Worm (Caenorhabditis elegans): Measurements from ENCODE around the gene C16E9.2.

C16E9.2 gene

DNA sequence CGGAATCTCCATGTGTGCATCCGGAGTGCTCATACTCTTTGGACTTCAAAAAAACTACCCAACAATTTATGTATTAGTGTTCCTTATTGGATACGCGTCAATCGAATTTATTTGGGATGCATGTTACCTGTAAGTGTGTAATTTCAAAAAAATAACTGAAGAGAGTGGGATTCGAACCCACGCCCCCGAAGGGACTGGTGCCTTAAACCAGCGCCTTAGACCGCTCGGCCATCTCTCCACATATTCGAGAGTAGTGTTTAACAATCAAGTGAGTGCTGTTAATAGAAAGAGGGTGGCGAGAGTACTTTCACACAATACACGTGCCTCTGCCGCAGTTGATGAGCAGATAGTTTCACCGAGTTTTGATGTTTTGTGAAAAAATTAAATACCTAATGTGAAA is 32.6 kb upstream of the C16E9.2 start (continued):
- TF ChIP-seq hlh-17 (GFP tag; optimal IDR thresholded peaks at IDR 0.05; ENCODE audit: borderline replicate concordance) = no peak
- TF ChIP-seq mdl-1 (tag; optimal IDR thresholded peaks at IDR 0.05) = peak in 1 of 2 experiments; percentile 76
- TF ChIP-seq Y116A8C.19 (tag; optimal IDR thresholded peaks at IDR 0.05; ENCODE audit: borderline replicate concordance) = no peak
- TF ChIP-seq mef-2 (tag; optimal IDR thresholded peaks at IDR 0.05) = no peak
- TF ChIP-seq sptf-1 (tag; optimal IDR thresholded peaks at IDR 0.05) = no peak
- TF ChIP-seq mab-9 (GFP tag; IDR thresholded peaks at IDR 0.05) = peak; percentile 46; the same call in 1 of the 2 replicates
- TF ChIP-seq sox-4 (tag; optimal IDR thresholded peaks at IDR 0.05) = no peak
- peak; percentile 31 for TF ChIP-seq fos-1 (tag; optimal IDR thresholded peaks at IDR 0.05)
- no peak for TF ChIP-seq jun-1 (tag; optimal IDR thresholded peaks at IDR 0.05)
- TF ChIP-seq C04F5.9 (tag; optimal IDR thresholded peaks at IDR 0.05) = no peak
- TF ChIP-seq efl-3 (GFP tag; optimal IDR thresholded peaks at IDR 0.05) = no peak
- no peak for TF ChIP-seq nhr-84 (tag; optimal IDR thresholded peaks at IDR 0.05)
- TF ChIP-seq irx-1 (tag; optimal IDR thresholded peaks at IDR 0.05) = no peak
- TF ChIP-seq zag-1 (tag; optimal IDR thresholded peaks at IDR 0.05) = no peak
- TF ChIP-seq efl-1 (optimal IDR thresholded peaks at IDR 0.05) = peak; percentile 5 to 20
- peak in 1 of 2 experiments; percentile 90 for TF ChIP-seq efl-1 (GFP tag; optimal IDR thresholded peaks at IDR 0.05 in 1 of 2)
- peak; percentile 30 for TF ChIP-seq fkh-8 (tag; optimal IDR thresholded peaks at IDR 0.05)
- TF ChIP-seq lsy-2 (tag; optimal IDR thresholded peaks at IDR 0.05) = peak; percentile 16 to 58
- no peak for TF ChIP-seq sup-37 (GFP tag; optimal IDR thresholded peaks at IDR 0.05)
- TF ChIP-seq ceh-82 (tag; optimal IDR thresholded peaks at IDR 0.05) = peak in 2 of 3 experiments; percentile 3 to 43
- no peak for TF ChIP-seq ztf-4 (tag; optimal IDR thresholded peaks at IDR 0.05)
- no peak for TF ChIP-seq aly-2 (tag; optimal IDR thresholded peaks at IDR 0.05)
- TF ChIP-seq nhr-76 (tag; optimal IDR thresholded peaks at IDR 0.05) = no peak
- TF ChIP-seq isw-1 (GFP tag; IDR thresholded peaks at IDR 0.05) = no peak
- no peak for TF ChIP-seq ceh-88 (GFP tag; IDR thresholded peaks at IDR 0.05)
- TF ChIP-seq nhr-77 (tag; optimal IDR thresholded peaks at IDR 0.05) = peak; percentile 30
- TF ChIP-seq lin-13 (GFP tag; optimal IDR thresholded peaks at IDR 0.05) = peak; percentile 53
- TF ChIP-seq nhr-28 (tag; optimal IDR thresholded peaks at IDR 0.05) = no peak
- no peak for TF ChIP-seq alr-1 (tag; optimal IDR thresholded peaks at IDR 0.05; ENCODE audit: borderline replicate concordance)
- no peak for TF ChIP-seq dpl-1 (GFP tag; optimal IDR thresholded peaks at IDR 0.05)
- no peak for TF ChIP-seq F16B12.6 (tag; optimal IDR thresholded peaks at IDR 0.05)
- TF ChIP-seq zip-4 (GFP tag; optimal IDR thresholded peaks at IDR 0.05) = peak; percentile 11
- no peak for TF ChIP-seq unc-30 (tag; optimal IDR thresholded peaks at IDR 0.05)
- peak in 1 of 2 experiments; percentile 73 for TF ChIP-seq lin-35 (GFP tag; optimal IDR thresholded peaks at IDR 0.05)
- no peak for TF ChIP-seq ceh-63 (GFP tag; optimal IDR thresholded peaks at IDR 0.05)
- TF ChIP-seq snpc-4 (tag; optimal IDR thresholded peaks at IDR 0.05) = no peak
- no peak for TF ChIP-seq hlh-4 (tag; optimal IDR thresholded peaks at IDR 0.05)
- no peak for TF ChIP-seq pag-3 (tag; optimal IDR thresholded peaks at IDR 0.05; ENCODE audit: borderline replicate concordance, insufficient read depth)
- TF ChIP-seq lin-39 (tag; optimal IDR thresholded peaks at IDR 0.05) = no peak
- no peak for TF ChIP-seq pqm-1 (tag; optimal IDR thresholded peaks at IDR 0.05)
- peak; percentile 48 for TF ChIP-seq hpl-2 (GFP tag; optimal IDR thresholded peaks at IDR 0.05)
- TF ChIP-seq xbp-1 (tag; optimal IDR thresholded peaks at IDR 0.05) = peak; percentile 59

DNA sequence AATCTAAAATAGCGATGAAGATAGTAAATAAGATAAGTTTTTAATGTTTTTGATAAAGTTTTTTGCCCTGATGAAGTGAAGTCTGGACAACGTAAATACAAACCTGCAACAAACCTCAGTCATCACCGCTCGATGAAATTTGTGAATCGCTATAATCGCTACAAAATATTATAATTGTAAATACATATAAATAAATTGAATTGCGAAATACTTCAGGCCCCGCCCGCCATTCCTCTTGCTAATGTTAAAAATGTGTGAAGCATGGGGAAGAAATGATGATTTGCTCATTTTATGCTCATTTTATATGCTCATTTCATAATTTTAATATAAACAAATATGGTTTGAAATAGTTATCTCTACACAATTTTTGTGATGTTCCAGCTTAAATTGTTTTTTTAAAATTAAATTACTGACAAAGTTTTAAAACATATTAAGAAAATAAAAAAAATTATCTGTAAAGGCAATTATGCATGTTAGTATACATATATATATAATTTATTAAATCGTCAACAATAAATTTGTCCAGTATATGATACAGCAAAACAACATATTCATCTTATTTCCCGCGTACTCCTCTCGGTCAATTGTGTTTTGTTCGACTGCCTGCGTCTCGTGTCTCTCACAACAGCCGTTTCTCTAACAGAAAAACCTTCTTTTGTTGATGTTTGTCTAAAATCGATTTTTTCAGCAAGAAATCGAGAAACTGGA is 31.3 kb upstream of the C16E9.2 start, which contains the start of gene sid-5:
TSS of gene sid-5 (plus strand) at position 658 of the 708 bp plus-strand sequence.
- no peak for TF ChIP-seq nhr-76 (tag; optimal IDR thresholded peaks at IDR 0.05)
- TF ChIP-seq efl-1 (optimal IDR thresholded peaks at IDR 0.05) = no peak
- peak in 1 of 2 experiments; percentile 44 for TF ChIP-seq efl-1 (GFP tag; optimal IDR thresholded peaks at IDR 0.05 in 1 of 2)
- peak; percentile 24 for TF ChIP-seq lin-14 (GFP tag; optimal IDR thresholded peaks at IDR 0.05)
